Fruit fly (Drosophila melanogaster) Kc167 (cell line): ENCODE data around the gene DIP-iota.

Source experiments
- Myc ChIP-seq: fragments of >200 bp; optimal IDR thresholded peaks from 2 replicates; lab custom pipeline; 2017; ENCODE audit warnings: missing external identifiers
- Sin3A ChIP-seq: fragments of >200 bp; optimal IDR thresholded peaks from 2 replicates; lab custom pipeline; 2018; ENCODE audit warnings: missing external identifiers
- h ChIP-seq: fragments of >200 bp; optimal IDR thresholded peaks from 3 replicates; lab custom pipeline; 2018; ENCODE audit warnings: missing external identifiers
- insv ChIP-seq: fragments of >200 bp; optimal IDR thresholded peaks from 3 replicates; lab custom pipeline; 2018; ENCODE audit warnings: missing external identifiers
- psq ChIP-seq: fragments of >200 bp; optimal IDR thresholded peaks from 2 replicates; lab custom pipeline; 2017; ENCODE audit warnings: missing external identifiers
- ttk ChIP-seq: sonication (Bioruptor generic); optimal IDR thresholded peaks from 2 replicates; lab custom pipeline; 2017; ENCODE audit warnings: missing external identifiers

DNA sequence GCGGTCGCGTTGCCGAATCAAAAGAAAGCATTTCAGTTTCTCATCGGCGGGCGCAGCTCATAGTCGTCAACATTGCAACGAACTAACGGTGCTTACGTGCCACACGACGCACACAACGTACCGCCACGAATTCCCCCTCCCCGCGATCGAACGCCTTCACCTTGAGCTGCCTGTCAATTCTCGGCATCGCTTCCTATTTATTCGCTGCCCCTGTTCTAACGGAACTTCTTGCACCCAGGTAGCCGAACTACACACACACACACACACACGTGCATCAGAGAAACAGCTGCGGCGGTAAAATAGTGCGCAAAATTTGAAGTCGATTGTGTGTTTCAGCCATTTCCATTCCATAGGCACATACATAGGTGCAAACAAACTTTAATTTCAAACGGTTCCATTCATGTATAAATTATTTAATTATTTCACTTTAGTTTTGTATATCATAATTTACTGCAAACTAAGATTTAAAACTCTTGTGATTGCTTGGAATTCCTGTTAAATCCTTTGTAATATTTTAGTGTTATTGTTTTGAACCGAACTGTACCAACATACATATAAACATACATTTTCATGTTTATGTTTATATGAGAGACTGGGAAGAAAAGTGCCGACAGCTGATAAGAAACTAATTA is 10.0 kb downstream of the DIP-iota start:
- no peak for TF ChIP-seq psq (lab: Kevin White, UChicago)
- no peak for TF ChIP-seq Sin3A
- no peak for TF ChIP-seq ttk (lab: Kevin White, UChicago)
- TF ChIP-seq h (lab: Kevin White, UChicago), result no peak
- TF ChIP-seq insv (lab: Kevin White, UChicago), result no peak
- TF ChIP-seq Myc (lab: Kevin White, UChicago), result no peak
